Fruit fly (Drosophila melanogaster) whole organism, embryonic: ENCODE measurements around the gene CG2076.

Experiments
- CG17912 ChIP-seq: fragments of 200-800 bp; sonication (Bioruptor generic); optimal IDR thresholded peaks from 2 replicates; lab custom pipeline; 2018; ENCODE audit warnings: missing biosample characterization, mild to moderate bottlenecking, missing genetic modification characterization
- CG31388 ChIP-seq: fragments of 200-800 bp; sonication (Bioruptor generic); optimal IDR thresholded peaks from 2 replicates; lab custom pipeline; 2016; ENCODE audit warnings: missing biosample characterization, missing genetic modification characterization
- CG33557 ChIP-seq: fragments of 200-800 bp; sonication (Bioruptor generic); optimal IDR thresholded peaks from 2 replicates; lab custom pipeline; 2019; ENCODE audit warnings: missing biosample characterization, mild to moderate bottlenecking, missing genetic modification characterization, moderate library complexity
- CG6689 ChIP-seq: fragments of 200-800 bp; sonication (Bioruptor generic); IDR thresholded peaks from 2 replicates; pipeline ENCODE4 v1.3.6; 2022; ENCODE audit warnings: missing biosample characterization, missing genetic modification characterization
- CG9876 ChIP-seq: fragments of 200-800 bp; sonication (Bioruptor generic); optimal IDR thresholded peaks from 2 replicates; lab custom pipeline; 2016; ENCODE audit warnings: missing biosample characterization, missing genetic modification characterization
- CkIIα-i1 ChIP-seq: fragments of 200-800 bp; sonication (Bioruptor generic); IDR thresholded peaks from 2 replicates; pipeline ENCODE4 v1.3.6; 2022; ENCODE audit warnings: missing biosample characterization, missing genetic modification characterization
- ERR ChIP-seq: fragments of 200-800 bp; sonication (Bioruptor generic); optimal IDR thresholded peaks from 2 replicates; lab custom pipeline; 2016; ENCODE audit warnings: missing biosample characterization, missing genetic modification characterization
- Mes4 ChIP-seq: fragments of 200-800 bp; sonication (Bioruptor generic); optimal IDR thresholded peaks from 2 replicates; lab custom pipeline; 2016; ENCODE audit warnings: missing biosample characterization, missing genetic modification characterization
- NC2β ChIP-seq: fragments of 200-800 bp; sonication (Bioruptor generic); optimal IDR thresholded peaks from 2 replicates; lab custom pipeline; 2016; ENCODE audit warnings: missing biosample characterization, missing genetic modification characterization
- Rfx ChIP-seq: fragments of 200-800 bp; sonication (Bioruptor generic); IDR thresholded peaks from 2 replicates; pipeline ENCODE4 v1.3.6; 2022; ENCODE audit warnings: missing biosample characterization, missing genetic modification characterization
- Taf1 ChIP-seq: fragments of 200-800 bp; sonication (Bioruptor generic); IDR thresholded peaks from 2 replicates; pipeline ENCODE4 v1.3.6; 2022; ENCODE audit warnings: missing biosample characterization, missing genetic modification characterization
- insv ChIP-seq, 2 experiments: fragments of 200-800 bp; sonication (Bioruptor generic); optimal IDR thresholded peaks; 3 replicates each; lab custom pipeline; 2016 to 2018; ENCODE audit warnings: missing biosample characterization in 2 of 2, missing genetic modification characterization in 2 of 2
- psq ChIP-seq: fragments of 200-800 bp; sonication (Bioruptor generic); optimal IDR thresholded peaks from 2 replicates; lab custom pipeline; 2017; ENCODE audit warnings: missing biosample characterization, missing genetic modification characterization
- trem ChIP-seq: fragments of 200-800 bp; optimal IDR thresholded peaks from 3 replicates; lab custom pipeline; 2019; ENCODE audit warnings: missing biosample characterization, mild to moderate bottlenecking, missing genetic modification characterization, moderate library complexity

- TF ChIP-seq Mes4 (no peak), CkIIα-i1 (GFP tag; lab: Robert Waterston, UW) (no peak), NC2β (no peak), CG17912 (GFP tag; lab: Kevin White, UChicago) (no peak), Rfx (GFP tag; lab: Robert Waterston, UW) (no peak; the same call in 1 of the 2 replicates), CG31388 (GFP tag; lab: Kevin White, UChicago) (no peak), CG9876 (GFP tag; lab: Kevin White, UChicago) (no peak), CG6689 (GFP tag; lab: Robert Waterston, UW) (peak; percentile 58), CG33557 (GFP tag; lab: Kevin White, UChicago) (no peak), trem (tag; lab: Kevin White, UChicago) (no peak), Taf1 (GFP tag; lab: Robert Waterston, UW) (peak; percentile 22; the same call in 1 of the 2 replicates), insv (GFP tag; optimal IDR thresholded peaks at IDR 0.05; lab: Kevin White, UChicago) (no peak), psq (GFP tag; lab: Kevin White, UChicago) (no peak), ERR (GFP tag; lab: Kevin White, UChicago) (no peak)
These were observed 8.8 kb upstream of the CG2076 start for dm6 chrX:11081242-11081641.
